Fruit fly (Drosophila melanogaster) whole organism, embryonic: ENCODE data around the gene SIDL.

Source experiments
- Aef1 ChIP-seq: fragments of 200-800 bp; sonication (Bioruptor generic); IDR thresholded peaks from 3 replicates; pipeline ENCODE4 v1.3.6; 2022; ENCODE audit warnings: missing biosample characterization, missing genetic modification characterization
- Bgb ChIP-seq: fragments of 200-800 bp; sonication (Bioruptor generic); IDR thresholded peaks from 2 replicates; pipeline ENCODE4 v1.3.6; 2022; ENCODE audit warnings: missing biosample characterization, missing genetic modification characterization; ENCODE audit not compliant: partially characterized antibody
- CG10959 ChIP-seq: fragments of 200-800 bp; sonication (Bioruptor generic); IDR thresholded peaks from 2 replicates; pipeline ENCODE4 v1.3.6; 2022; ENCODE audit warnings: missing biosample characterization, missing genetic modification characterization
- CG11504 ChIP-seq: fragments of 200-800 bp; sonication (Bioruptor generic); optimal IDR thresholded peaks from 3 replicates; lab custom pipeline; 2019; ENCODE audit warnings: missing biosample characterization, mild to moderate bottlenecking, missing genetic modification characterization, moderate library complexity
- CG12942 ChIP-seq: fragments of 200-800 bp; sonication (Bioruptor generic); optimal IDR thresholded peaks from 3 replicates; lab custom pipeline; 2016; ENCODE audit warnings: missing biosample characterization, missing genetic modification characterization
- CG13296 ChIP-seq: fragments of 200-800 bp; sonication (Bioruptor generic); optimal IDR thresholded peaks from 3 replicates; lab custom pipeline; 2018; ENCODE audit warnings: missing biosample characterization, mild to moderate bottlenecking, missing genetic modification characterization
- CG14667 ChIP-seq: fragments of 200-800 bp; sonication (Bioruptor generic); IDR thresholded peaks from 2 replicates; pipeline ENCODE4 v1.3.6; 2022; ENCODE audit warnings: missing biosample characterization, missing genetic modification characterization
- CG15514 ChIP-seq: fragments of 200-800 bp; sonication (Bioruptor generic); optimal IDR thresholded peaks from 3 replicates; lab custom pipeline; 2017; ENCODE audit warnings: missing biosample characterization, missing genetic modification characterization, mild to moderate bottlenecking, moderate library complexity, missing genetic modification reagents
- CG16813 ChIP-seq: fragments of 200-800 bp; sonication (Bioruptor generic); IDR thresholded peaks from 3 replicates; pipeline ENCODE4 v1.3.6; 2022; ENCODE audit warnings: missing biosample characterization, missing genetic modification characterization; ENCODE audit not compliant: partially characterized antibody
- CG2120 ChIP-seq: fragments of 200-800 bp; sonication (Bioruptor generic); optimal IDR thresholded peaks from 3 replicates; lab custom pipeline; 2016; ENCODE audit warnings: missing biosample characterization, missing genetic modification characterization
- CG2129 ChIP-seq: fragments of 200-800 bp; sonication (Bioruptor generic); IDR thresholded peaks from 2 replicates; pipeline ENCODE4 v1.3.6; 2022; ENCODE audit warnings: missing biosample characterization, missing genetic modification characterization; ENCODE audit not compliant: partially characterized antibody
- CG2202 ChIP-seq: fragments of 200-800 bp; sonication (Bioruptor generic); optimal IDR thresholded peaks from 2 replicates; lab custom pipeline; 2018; ENCODE audit warnings: missing biosample characterization, mild to moderate bottlenecking, missing genetic modification characterization
- CG30020 ChIP-seq: fragments of 200-800 bp; optimal IDR thresholded peaks from 2 replicates; lab custom pipeline; 2019; ENCODE audit warnings: missing biosample characterization, mild to moderate bottlenecking, missing genetic modification characterization, moderate library complexity
- CG3847 ChIP-seq: fragments of 200-800 bp; sonication (Bioruptor generic); IDR thresholded peaks from 2 replicates; pipeline ENCODE4 v1.3.6; 2022; ENCODE audit warnings: missing biosample characterization, missing genetic modification characterization
- CG4617 ChIP-seq: fragments of 200-800 bp; sonication (Bioruptor generic); optimal IDR thresholded peaks from 3 replicates; lab custom pipeline; 2016; ENCODE audit warnings: missing biosample characterization, missing genetic modification characterization, borderline replicate concordance
- CG5180 ChIP-seq: fragments of 200-800 bp; sonication (Bioruptor generic); optimal IDR thresholded peaks from 3 replicates; lab custom pipeline; 2017; ENCODE audit warnings: missing biosample characterization, missing genetic modification characterization, mild to moderate bottlenecking, moderate library complexity, missing genetic modification reagents
- CG6683 ChIP-seq: fragments of 200-800 bp; sonication (Bioruptor generic); optimal IDR thresholded peaks from 2 replicates; lab custom pipeline; 2017; ENCODE audit warnings: missing biosample characterization, mild to moderate bottlenecking, missing genetic modification characterization, missing genetic modification reagents
- CG6791 ChIP-seq: fragments of 200-800 bp; sonication (Bioruptor generic); IDR thresholded peaks from 3 replicates; pipeline ENCODE4 v1.3.6; 2022; ENCODE audit warnings: missing biosample characterization, missing genetic modification characterization; ENCODE audit not compliant: partially characterized antibody
- CG6813 ChIP-seq: fragments of 200-800 bp; sonication (Bioruptor generic); optimal IDR thresholded peaks from 2 replicates; lab custom pipeline; 2017; ENCODE audit warnings: missing biosample characterization, missing genetic modification characterization, mild to moderate bottlenecking, moderate library complexity, missing genetic modification reagents
- CG7271 ChIP-seq: fragments of 200-800 bp; sonication (Bioruptor generic); optimal IDR thresholded peaks from 2 replicates; lab custom pipeline; 2018; ENCODE audit warnings: missing biosample characterization, mild to moderate bottlenecking, missing genetic modification characterization, moderate library complexity
- CG7357 ChIP-seq: fragments of 200-800 bp; sonication (Bioruptor generic); IDR thresholded peaks from 3 replicates; pipeline ENCODE4 v1.3.6; 2022; ENCODE audit warnings: missing biosample characterization, missing genetic modification characterization
- CG7963 ChIP-seq: fragments of 200-800 bp; sonication (Bioruptor generic); IDR thresholded peaks from 3 replicates; pipeline ENCODE4 v1.3.6; 2022; ENCODE audit warnings: missing biosample characterization, missing genetic modification characterization; ENCODE audit not compliant: partially characterized antibody
- CG8944 ChIP-seq: fragments of 200-800 bp; sonication (Bioruptor generic); optimal IDR thresholded peaks from 3 replicates; lab custom pipeline; 2016; ENCODE audit warnings: missing biosample characterization, missing genetic modification characterization
- CoRest ChIP-seq: fragments of 200-800 bp; sonication (Bioruptor generic); optimal IDR thresholded peaks from 3 replicates; lab custom pipeline; 2018; ENCODE audit warnings: missing biosample characterization, mild to moderate bottlenecking, missing genetic modification characterization, moderate library complexity
- Dll ChIP-seq: fragments of 200-800 bp; sonication (Bioruptor generic); IDR thresholded peaks from 4 replicates; pipeline ENCODE4 v1.3.6; 2022; ENCODE audit warnings: missing biosample characterization, missing genetic modification characterization; ENCODE audit not compliant: partially characterized antibody
- Ets97D ChIP-seq: fragments of 200-800 bp; sonication (Bioruptor generic); optimal IDR thresholded peaks from 3 replicates; lab custom pipeline; 2016; ENCODE audit warnings: missing biosample characterization, missing genetic modification characterization
- Hsf ChIP-seq: fragments of 200-800 bp; sonication (Bioruptor generic); optimal IDR thresholded peaks from 3 replicates; lab custom pipeline; 2016; ENCODE audit warnings: missing biosample characterization, missing genetic modification characterization
- MBD-R2 ChIP-seq: fragments of 200-800 bp; sonication (Bioruptor generic); IDR thresholded peaks from 2 replicates; pipeline ENCODE4 v1.3.6; 2022; ENCODE audit warnings: missing biosample characterization, missing genetic modification characterization
- Mes4 ChIP-seq: fragments of 200-800 bp; sonication (Bioruptor generic); optimal IDR thresholded peaks from 2 replicates; lab custom pipeline; 2016; ENCODE audit warnings: missing biosample characterization, missing genetic modification characterization
- Myb ChIP-seq: fragments of 200-800 bp; sonication (Bioruptor generic); optimal IDR thresholded peaks from 2 replicates; lab custom pipeline; 2016; ENCODE audit warnings: missing biosample characterization, missing genetic modification characterization
- Ravus ChIP-seq: fragments of 200-800 bp; sonication (Bioruptor generic); IDR thresholded peaks from 2 replicates; pipeline ENCODE4 v1.3.6; 2022; ENCODE audit warnings: missing biosample characterization, missing genetic modification characterization
- Scr ChIP-seq: fragments of 200-800 bp; sonication (Bioruptor generic); IDR thresholded peaks from 2 replicates; pipeline ENCODE4 v1.3.6; 2022; ENCODE audit warnings: missing biosample characterization, missing genetic modification characterization; ENCODE audit not compliant: partially characterized antibody
- Sin3A ChIP-seq: fragments of >200 bp; optimal IDR thresholded peaks from 2 replicates; lab custom pipeline; 2018
- Stat92E ChIP-seq, 3 experiments: fragments of >200 bp in 2 of 3; fragments of 200-800 bp in 1 of 3; sonication (Bioruptor generic) in 1 of 3; optimal IDR thresholded peaks; 2 replicates each; lab custom pipeline; 2017 to 2019; ENCODE audit warnings: missing biosample characterization in 3 of 3, missing genetic modification characterization in 3 of 3, mild to moderate bottlenecking in 1 of 3, moderate library complexity in 1 of 3
- ab ChIP-seq: fragments of 200-800 bp; sonication (Bioruptor generic); optimal IDR thresholded peaks from 2 replicates; lab custom pipeline; 2016; ENCODE audit warnings: missing biosample characterization, missing genetic modification characterization
- ac ChIP-seq: fragments of 200-800 bp; sonication (Bioruptor generic); optimal IDR thresholded peaks from 3 replicates; lab custom pipeline; 2017; ENCODE audit warnings: missing biosample characterization, mild to moderate bottlenecking, missing genetic modification characterization
- bowl ChIP-seq: fragments of 200-800 bp; sonication (Bioruptor generic); IDR thresholded peaks from 2 replicates; pipeline ENCODE4 v1.3.6; 2022; ENCODE audit warnings: missing biosample characterization, missing genetic modification characterization
- br ChIP-seq: fragments of >200 bp; optimal IDR thresholded peaks from 2 replicates; lab custom pipeline; 2017
- chm ChIP-seq: fragments of 200-800 bp; sonication (Bioruptor generic); IDR thresholded peaks from 2 replicates; pipeline ENCODE4 v1.3.6; 2022; ENCODE audit warnings: missing biosample characterization, missing genetic modification characterization
- dan ChIP-seq: fragments of 200-800 bp; sonication (Bioruptor generic); IDR thresholded peaks from 2 replicates; pipeline ENCODE4 v1.3.6; 2022; ENCODE audit warnings: missing biosample characterization, missing genetic modification characterization
- gsb ChIP-seq: fragments of 200-800 bp; sonication (Bioruptor generic); IDR thresholded peaks from 2 replicates; pipeline ENCODE4 v1.3.6; 2022; ENCODE audit warnings: missing biosample characterization, missing genetic modification characterization
- gt ChIP-seq: fragments of 200-800 bp; sonication (Bioruptor generic); IDR thresholded peaks from 2 replicates; pipeline ENCODE4 v1.3.6; 2022; ENCODE audit warnings: missing biosample characterization, missing genetic modification characterization
- hbn ChIP-seq: fragments of 200-800 bp; sonication (Bioruptor generic); IDR thresholded peaks from 2 replicates; pipeline ENCODE4 v1.3.6; 2022; ENCODE audit warnings: missing biosample characterization, missing genetic modification characterization; ENCODE audit not compliant: partially characterized antibody
- hth ChIP-seq: fragments of >200 bp; optimal IDR thresholded peaks from 2 replicates; lab custom pipeline; 2017; ENCODE audit warnings: inconsistent platforms
- nau ChIP-seq: fragments of 200-800 bp; sonication (Bioruptor generic); optimal IDR thresholded peaks from 3 replicates; lab custom pipeline; 2017; ENCODE audit warnings: missing biosample characterization, mild to moderate bottlenecking, missing genetic modification characterization, missing genetic modification reagents
- nerfin-1 ChIP-seq: fragments of 200-800 bp; sonication (Bioruptor generic); optimal IDR thresholded peaks from 3 replicates; lab custom pipeline; 2019; ENCODE audit warnings: missing biosample characterization, mild to moderate bottlenecking, missing genetic modification characterization, moderate library complexity
- peb ChIP-seq: fragments of 200-800 bp; sonication (Bioruptor generic); IDR thresholded peaks from 2 replicates; pipeline ENCODE4 v1.3.6; 2022; ENCODE audit warnings: missing biosample characterization, missing genetic modification characterization
- pho ChIP-seq: fragments of 200-800 bp; sonication (Bioruptor generic); optimal IDR thresholded peaks from 2 replicates; lab custom pipeline; 2016; ENCODE audit warnings: missing biosample characterization, missing genetic modification characterization
- sima ChIP-seq: fragments of 200-800 bp; sonication (Bioruptor generic); optimal IDR thresholded peaks from 2 replicates; lab custom pipeline; 2016; ENCODE audit warnings: missing biosample characterization, missing genetic modification characterization
- tap ChIP-seq: fragments of 200-800 bp; optimal IDR thresholded peaks from 3 replicates; lab custom pipeline; 2019; ENCODE audit warnings: missing biosample characterization, mild to moderate bottlenecking, missing genetic modification characterization, moderate library complexity
- tgo ChIP-seq: fragments of 200-800 bp; sonication (Bioruptor generic); IDR thresholded peaks from 3 replicates; pipeline ENCODE4 v1.3.6; 2022; ENCODE audit warnings: missing biosample characterization, missing genetic modification characterization

SIDL gene

dm6 chr3R:15225279-15225730 is 6.6 kb upstream of the SIDL start, which contains the start of the genes CG31344 and Caf1-55 (continued):
- peak; percentile 51 for TF ChIP-seq pho
- TF ChIP-seq CG2129 (GFP tag; lab: Robert Waterston, UW) = peak; percentile 65
- TF ChIP-seq CG13296 (GFP tag; lab: Kevin White, UChicago) = no peak
- TF ChIP-seq Sin3A (lab: Kevin White, UChicago) = peak; percentile 70
- peak in 1 of 3 experiments; percentile 69 for TF ChIP-seq Stat92E (GFP tag; optimal IDR thresholded peaks at IDR 0.05; lab: Kevin White, UChicago)
- peak; percentile 74 for TF ChIP-seq Scr (GFP tag; lab: Robert Waterston, UW)
- TF ChIP-seq ab = no peak
- TF ChIP-seq CG7963 = peak; percentile 79; the same call in 2 of the 3 replicates
- peak; percentile 26 for TF ChIP-seq CoRest (tag; lab: Kevin White, UChicago)
- no peak for TF ChIP-seq CG8944 (GFP tag; lab: Kevin White, UChicago)
- no peak for TF ChIP-seq bowl
- TF ChIP-seq CG30020 (tag; lab: Kevin White, UChicago) = peak; percentile 56
- peak; percentile 88 for TF ChIP-seq CG6791 (GFP tag; lab: Robert Waterston, UW)
- TF ChIP-seq MBD-R2 (GFP tag; lab: Robert Waterston, UW) = peak; percentile 82
- TF ChIP-seq Hsf (GFP tag; lab: Kevin White, UChicago) = peak; percentile 1
- TF ChIP-seq Bgb (GFP tag; lab: Robert Waterston, UW) = peak; percentile 87
- peak; percentile 79 for TF ChIP-seq hbn (GFP tag; lab: Robert Waterston, UW)
- peak; percentile 68 for TF ChIP-seq CG15514 (GFP tag; lab: Kevin White, UChicago)
- TF ChIP-seq CG3847 (GFP tag; lab: Robert Waterston, UW) = peak; percentile 38; the same call in 1 of the 2 replicates
- TF ChIP-seq br (lab: Kevin White, UChicago) = no peak
- TF ChIP-seq nerfin-1 (tag; lab: Kevin White, UChicago) = no peak
- peak; percentile 84 for TF ChIP-seq Myb
- no peak for TF ChIP-seq dan (GFP tag; lab: Robert Waterston, UW)

- TF ChIP-seq gt (GFP tag; lab: Robert Waterston, UW) (no peak), CG6683 (GFP tag; lab: Kevin White, UChicago) (no peak), nau (GFP tag; lab: Kevin White, UChicago) (no peak), CG2120 (GFP tag; lab: Kevin White, UChicago) (no peak), CG14667 (GFP tag; lab: Robert Waterston, UW) (no peak), peb (GFP tag; lab: Robert Waterston, UW) (no peak), CG11504 (tag; lab: Kevin White, UChicago) (no peak), CG7357 (GFP tag; lab: Robert Waterston, UW) (no peak), Dll (GFP tag; lab: Robert Waterston, UW) (peak; percentile 28; the same call in 1 of the 4 replicates), ac (GFP tag; lab: Kevin White, UChicago) (no peak), CG10959 (GFP tag; lab: Robert Waterston, UW) (no peak), sima (GFP tag; lab: Kevin White, UChicago) (no peak), CG6813 (GFP tag; lab: Kevin White, UChicago) (no peak), Mes4 (GFP tag; lab: Kevin White, UChicago) (no peak), Ravus (GFP tag; lab: Robert Waterston, UW) (no peak), chm (no peak), CG12942 (GFP tag; lab: Kevin White, UChicago) (no peak), Ets97D (peak; percentile 4), tgo (no peak), tap (no peak), CG2202 (tag; lab: Kevin White, UChicago) (no peak), Aef1 (GFP tag; lab: Robert Waterston, UW) (no peak), CG16813 (GFP tag; lab: Robert Waterston, UW) (no peak), CG4617 (GFP tag; lab: Kevin White, UChicago) (peak; percentile 50), CG5180 (GFP tag; lab: Kevin White, UChicago) (no peak), gsb (GFP tag; lab: Robert Waterston, UW) (no peak), CG7271 (no peak), hth (lab: Kevin White, UChicago) (no peak)
Measured at dm6 chr3R:15222973-15223372, 4.3 kb upstream of the SIDL start, which contains the start of gene Polr2G. Polr2G (minus strand) TSS chr3R:15223180.
